Worm (Caenorhabditis elegans) whole organism, L1 larva: ENCODE data around the gene C07E3.8.

ENCODE experiments used
- C04F5.9 ChIP-seq: sonication (generic microtip); optimal IDR thresholded peaks from 2 replicates; lab custom pipeline; 2016; ENCODE audit warnings: missing genetic modification characterization, missing compliant biosample characterization
- Y116A8C.19 ChIP-seq: sonication (generic microtip); optimal IDR thresholded peaks from 2 replicates; lab custom pipeline; 2016; ENCODE audit warnings: missing compliant biosample characterization, missing genetic modification characterization, borderline replicate concordance
- alr-1 ChIP-seq: fragments of 200-800 bp; sonication (Bioruptor generic); optimal IDR thresholded peaks from 2 replicates; lab custom pipeline; 2018; ENCODE audit warnings: borderline replicate concordance, mild to moderate bottlenecking, missing genetic modification characterization, missing compliant biosample characterization
- blmp-1 ChIP-seq: fragments of 150-350 bp; optimal IDR thresholded peaks from 2 replicates; lab custom pipeline; 2014; ENCODE audit warnings: missing biosample characterization, missing genetic modification characterization
- ceh-88 ChIP-seq: fragments of 200-800 bp; sonication (Bioruptor generic); IDR thresholded peaks from 2 replicates; pipeline ENCODE4 v1.3.6; 2022; ENCODE audit warnings: missing genetic modification characterization, missing compliant biosample characterization
- ceh-90 ChIP-seq: sonication (generic microtip); optimal IDR thresholded peaks from 2 replicates; lab custom pipeline; 2016; ENCODE audit warnings: missing genetic modification characterization, missing compliant biosample characterization
- ces-1 ChIP-seq: fragments of 150-350 bp; optimal IDR thresholded peaks from 2 replicates; lab custom pipeline; 2014; ENCODE audit warnings: missing biosample characterization, missing genetic modification reagents, missing genetic modification characterization
- dsc-1 ChIP-seq: sonication (generic microtip); optimal IDR thresholded peaks from 2 replicates; lab custom pipeline; 2016; ENCODE audit warnings: mild to moderate bottlenecking, missing genetic modification characterization, missing compliant biosample characterization
- efl-1 ChIP-seq, 4 experiments: fragments of 150-350 bp; optimal IDR thresholded peaks in 3 of 4; peaks in 1 of 4; 1 replicate in 1 of 4; 2 replicates in 3 of 4; lab custom pipeline; 2014; ENCODE audit warnings: missing biosample characterization in 2 of 4, missing genetic modification characterization in 2 of 4, missing genetic modification reagents in 2 of 4
- egl-13 ChIP-seq: sonication (generic microtip); optimal IDR thresholded peaks from 2 replicates; lab custom pipeline; 2016; ENCODE audit warnings: missing genotype, missing genetic modification reagents, missing genetic modification characterization, missing compliant biosample characterization
- fkh-8 ChIP-seq: sonication (generic microtip); optimal IDR thresholded peaks from 2 replicates; lab custom pipeline; 2016; ENCODE audit warnings: mild to moderate bottlenecking, missing genetic modification characterization, missing compliant biosample characterization
- hlh-4 ChIP-seq: sonication (generic microtip); optimal IDR thresholded peaks from 2 replicates; lab custom pipeline; 2016; ENCODE audit warnings: mild to moderate bottlenecking, missing genetic modification characterization, missing compliant biosample characterization
- hpl-2 ChIP-seq: fragments of 150-350 bp; optimal IDR thresholded peaks from 2 replicates; lab custom pipeline; 2014; ENCODE audit warnings: missing biosample characterization, missing genetic modification reagents, missing genetic modification characterization
- isw-1 ChIP-seq: fragments of 200-800 bp; sonication (Bioruptor generic); IDR thresholded peaks from 2 replicates; pipeline ENCODE4 v1.3.6; 2022; ENCODE audit warnings: missing genetic modification characterization, missing compliant biosample characterization
- jun-1 ChIP-seq: fragments of 150-350 bp; optimal IDR thresholded peaks from 2 replicates; lab custom pipeline; 2014; ENCODE audit warnings: missing biosample characterization, missing genetic modification reagents, missing genetic modification characterization
- lin-14 ChIP-seq: fragments of 200-800 bp; sonication (Bioruptor generic); optimal IDR thresholded peaks from 2 replicates; lab custom pipeline; 2018; ENCODE audit warnings: mild to moderate bottlenecking, missing genetic modification characterization, moderate library complexity, missing compliant biosample characterization
- lin-35 ChIP-seq, 2 experiments: fragments of 150-350 bp; optimal IDR thresholded peaks; 2 replicates each; lab custom pipeline; 2014; ENCODE audit warnings: missing biosample characterization in 2 of 2, missing genetic modification characterization in 2 of 2, missing genetic modification reagents in 2 of 2
- lin-39 ChIP-seq: fragments of 150-350 bp; optimal IDR thresholded peaks from 2 replicates; lab custom pipeline; 2014; ENCODE audit warnings: missing biosample characterization, missing genetic modification reagents, missing genetic modification characterization
- lsy-2 ChIP-seq, 2 experiments: fragments of 150-350 bp; optimal IDR thresholded peaks; 2 replicates each; lab custom pipeline; 2014; ENCODE audit warnings: missing biosample characterization in 2 of 2, missing genetic modification characterization in 2 of 2
- mab-9 ChIP-seq: fragments of 200-800 bp; sonication (Bioruptor generic); IDR thresholded peaks from 2 replicates; pipeline ENCODE4 v1.3.6; 2022; ENCODE audit warnings: missing genetic modification reagents, missing genetic modification characterization, missing compliant biosample characterization
- mep-1 ChIP-seq: fragments of 150-350 bp; optimal IDR thresholded peaks from 2 replicates; lab custom pipeline; 2014; ENCODE audit warnings: missing biosample characterization, missing genetic modification characterization
- nhr-12 ChIP-seq: sonication (generic microtip); optimal IDR thresholded peaks from 2 replicates; lab custom pipeline; 2017; ENCODE audit warnings: missing biosample characterization, missing genetic modification characterization
- nhr-19 ChIP-seq: fragments of 200-800 bp; sonication (Bioruptor generic); conservative IDR thresholded peaks from 2 replicates; pipeline ENCODE4 v1.3.6; 2022; ENCODE audit warnings: missing genetic modification characterization, missing compliant biosample characterization
- nhr-47 ChIP-seq: sonication (generic microtip); optimal IDR thresholded peaks from 2 replicates; lab custom pipeline; 2016; ENCODE audit warnings: mild to moderate bottlenecking, missing genetic modification characterization, moderate library complexity, missing compliant biosample characterization
- nhr-71 ChIP-seq: sonication (generic microtip); optimal IDR thresholded peaks from 2 replicates; lab custom pipeline; 2016; ENCODE audit warnings: mild to moderate bottlenecking, missing genetic modification characterization, moderate library complexity, missing compliant biosample characterization
- nhr-76 ChIP-seq: sonication (generic microtip); optimal IDR thresholded peaks from 2 replicates; lab custom pipeline; 2017; ENCODE audit warnings: missing biosample characterization, missing genetic modification characterization
- nhr-77 ChIP-seq: fragments of 150-350 bp; optimal IDR thresholded peaks from 2 replicates; lab custom pipeline; 2014; ENCODE audit warnings: missing biosample characterization, missing genetic modification characterization
- nhr-85 ChIP-seq: sonication (generic microtip); peaks from one replicate; lab custom pipeline; 2016; ENCODE audit warnings: missing genetic modification characterization, inconsistent platforms, missing compliant biosample characterization
- pag-3 ChIP-seq: sonication (generic microtip); optimal IDR thresholded peaks from 2 replicates; lab custom pipeline; 2017; ENCODE audit warnings: missing genetic modification characterization, mild to moderate bottlenecking, missing compliant biosample characterization, antibody characterized with exemption, borderline replicate concordance; ENCODE audit not compliant: insufficient read depth
- rnt-1 ChIP-seq: sonication (generic microtip); optimal IDR thresholded peaks from 2 replicates; lab custom pipeline; 2016; ENCODE audit warnings: mild to moderate bottlenecking, missing genetic modification characterization, moderate library complexity, missing compliant biosample characterization
- snu-23 ChIP-seq: sonication (generic microtip); optimal IDR thresholded peaks from 2 replicates; lab custom pipeline; 2016; ENCODE audit warnings: missing genetic modification characterization, missing compliant biosample characterization
- swsn-7 ChIP-seq: sonication (generic microtip); optimal IDR thresholded peaks from 2 replicates; lab custom pipeline; 2016; ENCODE audit warnings: missing genetic modification characterization, missing compliant biosample characterization
- unc-30 ChIP-seq: sonication (generic microtip); optimal IDR thresholded peaks from 2 replicates; lab custom pipeline; 2017; ENCODE audit warnings: missing biosample characterization, missing genetic modification characterization
- vab-15 ChIP-seq: sonication (generic microtip); optimal IDR thresholded peaks from 2 replicates; lab custom pipeline; 2017; ENCODE audit warnings: missing genotype, mild to moderate bottlenecking, missing genetic modification characterization, missing compliant biosample characterization

Gene C07E3.8

ce11 chrII:10373536-10374169 lies 21.6 kb downstream of the C07E3.8 start (continued):
- no peak for TF ChIP-seq ces-1
- no peak for TF ChIP-seq fkh-8 (tag; lab: Kevin White, UChicago)
- TF ChIP-seq nhr-76 (tag; lab: Kevin White, UChicago), result no peak

- no peak for TF ChIP-seq ceh-90
- TF ChIP-seq nhr-12 (tag; lab: Kevin White, UChicago), result no peak
- TF ChIP-seq vab-15 (tag; lab: Kevin White, UChicago), result no peak
- TF ChIP-seq hpl-2, result no peak
- no peak for TF ChIP-seq hlh-4 (tag; lab: Kevin White, UChicago)
- no peak for TF ChIP-seq ces-1
- no peak for TF ChIP-seq isw-1 (GFP tag; lab: Robert Waterston, UW)
- TF ChIP-seq nhr-77 (tag; lab: Kevin White, UChicago), result no peak
- TF ChIP-seq Y116A8C.19 (tag; lab: Kevin White, UChicago), result no peak
- no peak for TF ChIP-seq pag-3 (tag; lab: Kevin White, UChicago)
- no peak for TF ChIP-seq jun-1 (tag; lab: Kevin White, UChicago)
- no peak for TF ChIP-seq lin-35 (GFP tag; optimal IDR thresholded peaks at IDR 0.05; lab: Kevin White, UChicago)
Measured at ce11 chrII:10374776-10375175, 22.7 kb downstream of the C07E3.8 start.

ce11 chrII:10377901-10378300 lies 25.8 kb downstream of the C07E3.8 start:
- TF ChIP-seq lin-39 (tag; lab: Kevin White, UChicago), result no peak
- TF ChIP-seq hpl-2, result no peak
- no peak for TF ChIP-seq C04F5.9
- peak; percentile 40 for TF ChIP-seq lin-14 (GFP tag; lab: Kevin White, UChicago)
- TF ChIP-seq pag-3 (tag; lab: Kevin White, UChicago), result peak; percentile 65
- no peak for TF ChIP-seq efl-1 (optimal IDR thresholded peaks at IDR 0.05; lab: Kevin White, UChicago)
- peak in 1 of 2 experiments; percentile 71 for TF ChIP-seq efl-1 (GFP tag; optimal IDR thresholded peaks at IDR 0.05 in 1 of 2; lab: Kevin White, UChicago)
- TF ChIP-seq snu-23 (GFP tag; lab: Kevin White, UChicago), result peak; percentile 28
- TF ChIP-seq mab-9 (GFP tag; lab: Robert Waterston, UW), result no peak
- TF ChIP-seq blmp-1 (tag; lab: Kevin White, UChicago), result peak; percentile 78
- no peak for TF ChIP-seq unc-30 (tag; lab: Kevin White, UChicago)
- TF ChIP-seq rnt-1, result peak; percentile 33
- TF ChIP-seq ceh-90, result no peak
- 0 out of 2 replicates have a peak, but pooled peaks have one; percentile 5 for TF ChIP-seq nhr-19
- TF ChIP-seq, all 84 proteins: peak for 7

- TF ChIP-seq nhr-85 (tag; lab: Kevin White, UChicago) (peak; percentile 13), mep-1 (no peak), ceh-88 (GFP tag; lab: Robert Waterston, UW) (no peak), dsc-1 (tag; lab: Kevin White, UChicago) (peak; percentile 51), hpl-2 (no peak), egl-13 (tag; lab: Kevin White, UChicago) (peak; percentile 30), fkh-8 (tag; lab: Kevin White, UChicago) (peak; percentile 80), nhr-47 (tag; lab: Kevin White, UChicago) (peak; percentile 16), swsn-7 (tag; lab: Kevin White, UChicago) (peak; percentile 0), lin-14 (GFP tag; lab: Kevin White, UChicago) (peak; percentile 43), lsy-2 (tag; optimal IDR thresholded peaks at IDR 0.05; lab: Kevin White, UChicago) (no peak), vab-15 (tag; lab: Kevin White, UChicago) (no peak), nhr-71 (peak; percentile 24), alr-1 (no peak)
Measured at ce11 chrII:10379546-10379945, 27.5 kb downstream of the C07E3.8 start.
